Fruit fly (Drosophila melanogaster) whole organism, embryonic: Measurements from ENCODE around the gene CG14229.
A peak's percentile ranks its signal among the peaks of the same experiment; 100 is the strongest.

Experiments
- Antp ChIP-seq: fragments of 200-800 bp; sonication (Bioruptor generic); optimal IDR thresholded peaks from 3 replicates; lab custom pipeline; 2016; ENCODE audit warnings: missing biosample characterization, missing genetic modification characterization
- Atf6 ChIP-seq: fragments of 200-800 bp; sonication (Bioruptor generic); IDR thresholded peaks from 2 replicates; pipeline ENCODE4 v1.3.6; 2022; ENCODE audit warnings: missing biosample characterization, missing genetic modification characterization
- Bgb ChIP-seq: fragments of 200-800 bp; sonication (Bioruptor generic); IDR thresholded peaks from 2 replicates; pipeline ENCODE4 v1.3.6; 2022; ENCODE audit warnings: missing biosample characterization, missing genetic modification characterization; ENCODE audit not compliant: partially characterized antibody
- CG11093 ChIP-seq: fragments of 200-800 bp; sonication (Bioruptor generic); IDR thresholded peaks from 3 replicates; pipeline ENCODE4 v1.3.6; 2022; ENCODE audit warnings: missing biosample characterization, missing genetic modification characterization
- CG12104 ChIP-seq: fragments of 200-800 bp; sonication (Bioruptor generic); optimal IDR thresholded peaks from 3 replicates; lab custom pipeline; 2016; ENCODE audit warnings: missing biosample characterization, missing genetic modification characterization
- CG12659 ChIP-seq: fragments of 200-800 bp; sonication (Bioruptor generic); optimal IDR thresholded peaks from 3 replicates; lab custom pipeline; 2017; ENCODE audit warnings: mild to moderate bottlenecking, missing biosample characterization, missing genetic modification reagents, missing genetic modification characterization
- CG13624 ChIP-seq: fragments of 200-800 bp; sonication (Bioruptor generic); optimal IDR thresholded peaks from 2 replicates; lab custom pipeline; 2016; ENCODE audit warnings: missing biosample characterization, missing genetic modification characterization
- CG14050 ChIP-seq: fragments of 200-800 bp; sonication (Bioruptor generic); IDR thresholded peaks from 3 replicates; pipeline ENCODE4 v1.3.6; 2022; ENCODE audit warnings: missing biosample characterization, missing genetic modification characterization
- CG15601 ChIP-seq: fragments of 200-800 bp; sonication (Bioruptor generic); optimal IDR thresholded peaks from 3 replicates; lab custom pipeline; 2019; ENCODE audit warnings: missing biosample characterization, mild to moderate bottlenecking, missing genetic modification characterization, moderate library complexity
- CG1602 ChIP-seq: fragments of 200-800 bp; sonication (Bioruptor generic); optimal IDR thresholded peaks from 3 replicates; lab custom pipeline; 2016; ENCODE audit warnings: missing biosample characterization, missing genetic modification characterization
- CG1603 ChIP-seq: fragments of 200-800 bp; sonication (Bioruptor generic); optimal IDR thresholded peaks from 2 replicates; lab custom pipeline; 2019; ENCODE audit warnings: missing biosample characterization, mild to moderate bottlenecking, missing genetic modification characterization, moderate library complexity
- CG1832 ChIP-seq: fragments of 200-800 bp; sonication (Bioruptor generic); optimal IDR thresholded peaks from 2 replicates; lab custom pipeline; 2017; ENCODE audit warnings: missing biosample characterization, mild to moderate bottlenecking, missing genetic modification characterization, inconsistent platforms
- CG18619 ChIP-seq: fragments of 200-800 bp; sonication (Bioruptor generic); optimal IDR thresholded peaks from 3 replicates; lab custom pipeline; 2017; ENCODE audit warnings: missing biosample characterization, mild to moderate bottlenecking, missing genetic modification characterization
- CG31441 ChIP-seq: fragments of 200-800 bp; sonication (Bioruptor generic); IDR thresholded peaks from 2 replicates; pipeline ENCODE4 v1.3.6; 2022; ENCODE audit warnings: missing biosample characterization, missing genetic modification characterization
- CG3163 ChIP-seq: fragments of 200-800 bp; sonication (Bioruptor generic); optimal IDR thresholded peaks from 3 replicates; lab custom pipeline; 2016; ENCODE audit warnings: missing biosample characterization, missing genetic modification characterization
- CG32532 ChIP-seq: fragments of 200-800 bp; sonication (Bioruptor generic); IDR thresholded peaks from 2 replicates; pipeline ENCODE4 v1.3.6; 2022; ENCODE audit warnings: missing biosample characterization, missing genetic modification characterization
- CG6765 ChIP-seq: fragments of 200-800 bp; sonication (Bioruptor generic); optimal IDR thresholded peaks from 3 replicates; lab custom pipeline; 2017; ENCODE audit warnings: missing biosample characterization, mild to moderate bottlenecking, missing genetic modification characterization
- CG7357 ChIP-seq: fragments of 200-800 bp; sonication (Bioruptor generic); IDR thresholded peaks from 3 replicates; pipeline ENCODE4 v1.3.6; 2022; ENCODE audit warnings: missing biosample characterization, missing genetic modification characterization
- CG7745 ChIP-seq: fragments of 200-800 bp; sonication (Bioruptor generic); optimal IDR thresholded peaks from 2 replicates; lab custom pipeline; 2018; ENCODE audit warnings: missing biosample characterization, mild to moderate bottlenecking, missing genetic modification characterization, moderate library complexity
- CG9215 ChIP-seq: fragments of 200-800 bp; sonication (Bioruptor generic); IDR thresholded peaks from 2 replicates; pipeline ENCODE4 v1.3.6; 2022; ENCODE audit warnings: missing biosample characterization, missing genetic modification characterization
- CTCF ChIP-seq: fragments of 200-800 bp; sonication (Bioruptor generic); optimal IDR thresholded peaks from 2 replicates; lab custom pipeline; 2017; ENCODE audit warnings: missing biosample characterization, mild to moderate bottlenecking, missing genetic modification characterization, moderate library complexity
- Deaf1 ChIP-seq: fragments of 200-800 bp; optimal IDR thresholded peaks from 3 replicates; lab custom pipeline; 2019; ENCODE audit warnings: missing biosample characterization, mild to moderate bottlenecking, missing genetic modification characterization, moderate library complexity
- Dek ChIP-seq: fragments of 200-800 bp; sonication (Bioruptor generic); optimal IDR thresholded peaks from 3 replicates; lab custom pipeline; 2019; ENCODE audit warnings: missing biosample characterization, mild to moderate bottlenecking, missing genetic modification characterization, moderate library complexity
- Drgx ChIP-seq: fragments of 200-800 bp; sonication (Bioruptor generic); IDR thresholded peaks from 2 replicates; pipeline ENCODE4 v1.3.6; 2022; ENCODE audit warnings: missing biosample characterization, missing genetic modification characterization
- Ets97D ChIP-seq: fragments of 200-800 bp; sonication (Bioruptor generic); optimal IDR thresholded peaks from 3 replicates; lab custom pipeline; 2016; ENCODE audit warnings: missing biosample characterization, missing genetic modification characterization
- Fer3 ChIP-seq: fragments of 200-800 bp; sonication (Bioruptor generic); optimal IDR thresholded peaks from 2 replicates; lab custom pipeline; 2018; ENCODE audit warnings: missing biosample characterization, mild to moderate bottlenecking, missing genetic modification characterization, moderate library complexity
- Gug ChIP-seq: fragments of 200-800 bp; sonication (Bioruptor generic); IDR thresholded peaks from 4 replicates; pipeline ENCODE4 v1.3.6; 2022; ENCODE audit warnings: missing biosample characterization, missing genetic modification characterization
- HLH4C ChIP-seq: fragments of 200-800 bp; sonication (Bioruptor generic); IDR thresholded peaks from 3 replicates; pipeline ENCODE4 v1.3.6; 2022; ENCODE audit warnings: missing biosample characterization, missing genetic modification characterization; ENCODE audit not compliant: partially characterized antibody
- Hand ChIP-seq: fragments of 200-800 bp; sonication (Bioruptor generic); optimal IDR thresholded peaks from 2 replicates; lab custom pipeline; 2017; ENCODE audit warnings: mild to moderate bottlenecking, missing biosample characterization, missing genetic modification reagents, missing genetic modification characterization
- Hmx ChIP-seq: fragments of 200-800 bp; sonication (Bioruptor generic); optimal IDR thresholded peaks from 2 replicates; lab custom pipeline; 2016; ENCODE audit warnings: missing biosample characterization, missing genetic modification characterization
- Max ChIP-seq: fragments of 200-800 bp; sonication (Bioruptor generic); optimal IDR thresholded peaks from 2 replicates; lab custom pipeline; 2016; ENCODE audit warnings: missing biosample characterization, mild to moderate bottlenecking, missing genetic modification characterization
- NK7.1 ChIP-seq: fragments of 200-800 bp; sonication (Bioruptor generic); optimal IDR thresholded peaks from 3 replicates; lab custom pipeline; 2016; ENCODE audit warnings: missing biosample characterization, missing genetic modification characterization
- Stat92E ChIP-seq, 3 experiments: fragments of >200 bp in 2 of 3; fragments of 200-800 bp in 1 of 3; sonication (Bioruptor generic) in 1 of 3; optimal IDR thresholded peaks; 2 replicates each; lab custom pipeline; 2017 to 2019; ENCODE audit warnings: missing biosample characterization in 3 of 3, missing genetic modification characterization in 3 of 3, mild to moderate bottlenecking in 1 of 3, moderate library complexity in 1 of 3
- Taf1 ChIP-seq: fragments of 200-800 bp; sonication (Bioruptor generic); IDR thresholded peaks from 2 replicates; pipeline ENCODE4 v1.3.6; 2022; ENCODE audit warnings: missing biosample characterization, missing genetic modification characterization
- br ChIP-seq: fragments of >200 bp; optimal IDR thresholded peaks from 2 replicates; lab custom pipeline; 2017
- cas ChIP-seq: fragments of 200-800 bp; sonication (Bioruptor generic); IDR thresholded peaks from 2 replicates; pipeline ENCODE4 v1.3.6; 2022; ENCODE audit warnings: missing biosample characterization, missing genetic modification characterization
- en ChIP-seq: fragments of 200-800 bp; sonication (Bioruptor generic); optimal IDR thresholded peaks from 2 replicates; lab custom pipeline; 2016; ENCODE audit warnings: missing biosample characterization, missing genetic modification characterization
- fru ChIP-seq: fragments of >200 bp; optimal IDR thresholded peaks from 2 replicates; lab custom pipeline; 2017
- grau ChIP-seq: fragments of 200-800 bp; optimal IDR thresholded peaks from 3 replicates; lab custom pipeline; 2019; ENCODE audit warnings: missing biosample characterization, mild to moderate bottlenecking, missing genetic modification characterization, moderate library complexity
- gsb ChIP-seq: fragments of 200-800 bp; sonication (Bioruptor generic); IDR thresholded peaks from 2 replicates; pipeline ENCODE4 v1.3.6; 2022; ENCODE audit warnings: missing biosample characterization, missing genetic modification characterization
- hb ChIP-seq: fragments of 200-800 bp; sonication (Bioruptor generic); IDR thresholded peaks from 3 replicates; pipeline ENCODE4 v1.3.6; 2022; ENCODE audit warnings: missing biosample characterization, missing genetic modification characterization; ENCODE audit not compliant: partially characterized antibody
- insv ChIP-seq, 2 experiments: fragments of 200-800 bp; sonication (Bioruptor generic); optimal IDR thresholded peaks; 3 replicates each; lab custom pipeline; 2016 to 2018; ENCODE audit warnings: missing biosample characterization in 2 of 2, missing genetic modification characterization in 2 of 2
- kay ChIP-seq: fragments of 200-800 bp; sonication (Bioruptor generic); optimal IDR thresholded peaks from 2 replicates; lab custom pipeline; 2016; ENCODE audit warnings: missing biosample characterization, missing genetic modification characterization
- ken ChIP-seq: fragments of 200-800 bp; sonication (Bioruptor generic); IDR thresholded peaks from 3 replicates; pipeline ENCODE4 v1.3.6; 2022; ENCODE audit warnings: missing biosample characterization, missing genetic modification characterization
- lmd ChIP-seq: fragments of 200-800 bp; sonication (Bioruptor generic); IDR thresholded peaks from 2 replicates; pipeline ENCODE4 v1.3.6; 2022; ENCODE audit warnings: missing biosample characterization, missing genetic modification characterization
- pb ChIP-seq: fragments of 200-800 bp; sonication (Bioruptor generic); optimal IDR thresholded peaks from 3 replicates; lab custom pipeline; 2016; ENCODE audit warnings: missing biosample characterization, missing genetic modification characterization
- pho ChIP-seq: fragments of 200-800 bp; sonication (Bioruptor generic); optimal IDR thresholded peaks from 2 replicates; lab custom pipeline; 2016; ENCODE audit warnings: missing biosample characterization, missing genetic modification characterization
- psq ChIP-seq: fragments of 200-800 bp; sonication (Bioruptor generic); optimal IDR thresholded peaks from 2 replicates; lab custom pipeline; 2017; ENCODE audit warnings: missing biosample characterization, missing genetic modification characterization
- scrt ChIP-seq: fragments of 200-800 bp; sonication (Bioruptor generic); optimal IDR thresholded peaks from 2 replicates; lab custom pipeline; 2018; ENCODE audit warnings: missing biosample characterization, mild to moderate bottlenecking, missing genetic modification characterization, moderate library complexity
- sens-2 ChIP-seq: fragments of 200-800 bp; sonication (Bioruptor generic); IDR thresholded peaks from 2 replicates; pipeline ENCODE4 v1.3.6; 2022; ENCODE audit warnings: missing biosample characterization, missing genetic modification characterization
- sob ChIP-seq: fragments of 200-800 bp; sonication (Bioruptor generic); IDR thresholded peaks from 2 replicates; pipeline ENCODE4 v1.3.6; 2022; ENCODE audit warnings: missing biosample characterization, missing genetic modification characterization
- sr ChIP-seq: fragments of 200-800 bp; sonication (Bioruptor generic); IDR thresholded peaks from 3 replicates; pipeline ENCODE4 v1.3.6; 2022; ENCODE audit warnings: missing biosample characterization, missing genetic modification characterization
- ttk ChIP-seq: fragments of 200-800 bp; sonication (Bioruptor generic); IDR thresholded peaks from 2 replicates; pipeline ENCODE4 v2.1.2; 2022; ENCODE audit warnings: missing biosample characterization, missing genetic modification characterization

Gene CG14229

dm6 chrX:19668405-19668804 lies 26.6 kb downstream of the CG14229 start (continued):
- TF ChIP-seq CG1832 (GFP tag; lab: Kevin White, UChicago) (peak; percentile 13), CG13624 (GFP tag; lab: Kevin White, UChicago) (peak; percentile 97), CG12104 (peak; percentile 89), grau (tag; lab: Kevin White, UChicago) (peak; percentile 100), CG6765 (GFP tag; lab: Kevin White, UChicago) (peak; percentile 78), Max (GFP tag; lab: Kevin White, UChicago) (peak; percentile 88), Stat92E (GFP tag; optimal IDR thresholded peaks at IDR 0.05; lab: Kevin White, UChicago) (peak in 1 of 3 experiments; percentile 90), CG14050 (GFP tag; lab: Robert Waterston, UW) (peak; percentile 92), Dek (tag; lab: Kevin White, UChicago) (peak; percentile 94), pho (GFP tag; lab: Kevin White, UChicago) (peak; percentile 96), scrt (GFP tag; lab: Kevin White, UChicago) (peak; percentile 87), HLH4C (GFP tag; lab: Robert Waterston, UW) (no peak), CG12659 (GFP tag; lab: Kevin White, UChicago) (peak; percentile 96), CG32532 (GFP tag; lab: Robert Waterston, UW) (peak; percentile 93), CG7357 (peak; percentile 87), sens-2 (peak; percentile 92), CG31441 (peak; percentile 91), pb (peak; percentile 96), NK7.1 (GFP tag; lab: Kevin White, UChicago) (peak; percentile 96), Antp (peak; percentile 99), Hand (GFP tag; lab: Kevin White, UChicago) (peak; percentile 88), Hmx (no peak), gsb (GFP tag; lab: Robert Waterston, UW) (peak; percentile 84), Deaf1 (tag; lab: Kevin White, UChicago) (peak; percentile 77), CG1603 (peak; percentile 97), CG1602 (GFP tag; lab: Kevin White, UChicago) (peak; percentile 96), CG18619 (GFP tag; lab: Kevin White, UChicago) (peak; percentile 94), CTCF (peak; percentile 56), fru (lab: Kevin White, UChicago) (no peak), Fer3 (peak; percentile 93), CG3163 (GFP tag; lab: Kevin White, UChicago) (peak; percentile 89), cas (GFP tag; lab: Robert Waterston, UW) (peak; percentile 57), Drgx (GFP tag; lab: Robert Waterston, UW) (peak; percentile 96), CG9215 (peak; percentile 85), Gug (GFP tag; lab: Robert Waterston, UW) (peak; percentile 95), hb (GFP tag; lab: Robert Waterston, UW) (no peak), Atf6 (GFP tag; lab: Robert Waterston, UW) (peak; percentile 94), insv (GFP tag; optimal IDR thresholded peaks at IDR 0.05; lab: Kevin White, UChicago) (peak; percentile 12 to 67), CG7745 (tag; lab: Kevin White, UChicago) (peak; percentile 15), sob (GFP tag; lab: Robert Waterston, UW) (peak; percentile 95), kay (peak; percentile 100), Ets97D (GFP tag; lab: Kevin White, UChicago) (peak; percentile 89), CG11093 (GFP tag; lab: Robert Waterston, UW) (peak; percentile 92), Bgb (no peak), lmd (GFP tag; lab: Robert Waterston, UW) (peak; percentile 92), sr (GFP tag; lab: Robert Waterston, UW) (peak; percentile 78), ken (GFP tag; lab: Robert Waterston, UW) (peak; percentile 97), CG15601 (tag; lab: Kevin White, UChicago) (peak; percentile 95), br (lab: Kevin White, UChicago) (no peak), ttk (GFP tag; lab: Robert Waterston, UW) (peak; percentile 91), Taf1 (GFP tag; lab: Robert Waterston, UW) (peak; percentile 87), en (GFP tag; lab: Kevin White, UChicago) (peak; percentile 96), psq (GFP tag; lab: Kevin White, UChicago) (peak; percentile 80)
